Worm (Caenorhabditis elegans): ENCODE measurements around the gene ZK1307.8.

ce11 chrII:9618759-9619158 is 5.7 kb upstream of the ZK1307.8 start:
- TF ChIP-seq lin-39 (tag; optimal IDR thresholded peaks at IDR 0.05) (no peak), skn-1 (tag; optimal IDR thresholded peaks at IDR 0.05) (no peak), snu-23 (GFP tag; optimal IDR thresholded peaks at IDR 0.05) (no peak), hlh-4 (tag; optimal IDR thresholded peaks at IDR 0.05) (no peak), fkh-4 (tag; optimal IDR thresholded peaks at IDR 0.05; ENCODE audit: borderline replicate concordance) (no peak), jun-1 (tag; optimal IDR thresholded peaks at IDR 0.05) (no peak), grh-1 (GFP tag; IDR thresholded peaks at IDR 0.05) (no peak), snpc-4 (tag; optimal IDR thresholded peaks at IDR 0.05) (no peak)

Measured in whole organism, L1 larva.